Fruit fly (Drosophila melanogaster) whole organism, embryonic: Measurements from ENCODE around the gene Muted.

Experiments used
- CG10267 ChIP-seq: fragments of 200-800 bp; sonication (Bioruptor generic); optimal IDR thresholded peaks from 2 replicates; lab custom pipeline; 2018; ENCODE audit warnings: missing biosample characterization, mild to moderate bottlenecking, missing genetic modification characterization, moderate library complexity
- CG10274 ChIP-seq: fragments of 200-800 bp; sonication (Bioruptor generic); optimal IDR thresholded peaks from 3 replicates; lab custom pipeline; 2017; ENCODE audit warnings: missing biosample characterization, mild to moderate bottlenecking, missing genetic modification characterization
- CG13296 ChIP-seq: fragments of 200-800 bp; sonication (Bioruptor generic); optimal IDR thresholded peaks from 3 replicates; lab custom pipeline; 2018; ENCODE audit warnings: missing biosample characterization, mild to moderate bottlenecking, missing genetic modification characterization
- CG13775 ChIP-seq: fragments of 200-800 bp; sonication (Bioruptor generic); optimal IDR thresholded peaks from 3 replicates; lab custom pipeline; 2017; ENCODE audit warnings: missing biosample characterization, mild to moderate bottlenecking, missing genetic modification characterization
- CG15011 ChIP-seq: fragments of 200-800 bp; sonication (Bioruptor generic); optimal IDR thresholded peaks from 3 replicates; lab custom pipeline; 2018; ENCODE audit warnings: missing biosample characterization, mild to moderate bottlenecking, missing genetic modification characterization
- CG15269 ChIP-seq: fragments of 200-800 bp; sonication (Bioruptor generic); optimal IDR thresholded peaks from 2 replicates; lab custom pipeline; 2018; ENCODE audit warnings: missing biosample characterization, mild to moderate bottlenecking, missing genetic modification characterization, moderate library complexity
- CG2875 ChIP-seq: fragments of 200-800 bp; sonication (Bioruptor generic); optimal IDR thresholded peaks from 2 replicates; lab custom pipeline; 2017; ENCODE audit warnings: missing biosample characterization, mild to moderate bottlenecking, missing genetic modification characterization, missing genetic modification reagents
- CG30020 ChIP-seq: fragments of 200-800 bp; optimal IDR thresholded peaks from 2 replicates; lab custom pipeline; 2019; ENCODE audit warnings: missing biosample characterization, mild to moderate bottlenecking, missing genetic modification characterization, moderate library complexity
- CG30431 ChIP-seq: fragments of 200-800 bp; sonication (Bioruptor generic); optimal IDR thresholded peaks from 2 replicates; lab custom pipeline; 2017; ENCODE audit warnings: missing biosample characterization, missing genetic modification characterization
- CG3163 ChIP-seq: fragments of 200-800 bp; sonication (Bioruptor generic); optimal IDR thresholded peaks from 3 replicates; lab custom pipeline; 2016; ENCODE audit warnings: missing biosample characterization, missing genetic modification characterization
- CG33557 ChIP-seq: fragments of 200-800 bp; sonication (Bioruptor generic); optimal IDR thresholded peaks from 2 replicates; lab custom pipeline; 2019; ENCODE audit warnings: missing biosample characterization, mild to moderate bottlenecking, missing genetic modification characterization, moderate library complexity
- CG3726 ChIP-seq: fragments of 200-800 bp; sonication (Bioruptor generic); IDR thresholded peaks from 3 replicates; pipeline ENCODE4, ENCODE4 v1.3.6; 2022; ENCODE audit warnings: missing biosample characterization, missing genetic modification characterization
- CG6765 ChIP-seq: fragments of 200-800 bp; sonication (Bioruptor generic); optimal IDR thresholded peaks from 3 replicates; lab custom pipeline; 2017; ENCODE audit warnings: missing biosample characterization, mild to moderate bottlenecking, missing genetic modification characterization
- CG7839 ChIP-seq: fragments of 200-800 bp; sonication (Bioruptor generic); optimal IDR thresholded peaks from 3 replicates; lab custom pipeline; 2018; ENCODE audit warnings: missing biosample characterization, mild to moderate bottlenecking, missing genetic modification characterization, moderate library complexity
- CG7963 ChIP-seq: fragments of 200-800 bp; sonication (Bioruptor generic); IDR thresholded peaks from 3 replicates; pipeline ENCODE4 v1.3.6; 2022; ENCODE audit warnings: missing biosample characterization, missing genetic modification characterization; ENCODE audit not compliant: partially characterized antibody
- CG9727 ChIP-seq: fragments of 200-800 bp; sonication (Bioruptor generic); optimal IDR thresholded peaks from 3 replicates; lab custom pipeline; 2017; ENCODE audit warnings: missing biosample characterization, mild to moderate bottlenecking, missing genetic modification characterization
- Camta ChIP-seq: fragments of 200-800 bp; sonication (Bioruptor generic); optimal IDR thresholded peaks from 2 replicates; lab custom pipeline; 2016; ENCODE audit warnings: missing biosample characterization, missing genetic modification characterization
- CrebB ChIP-seq: fragments of 200-800 bp; sonication (Bioruptor generic); optimal IDR thresholded peaks from 3 replicates; lab custom pipeline; 2018; ENCODE audit warnings: missing biosample characterization, mild to moderate bottlenecking, missing genetic modification characterization
- Dref ChIP-seq: fragments of 200-800 bp; sonication (Bioruptor generic); IDR thresholded peaks from 2 replicates; pipeline ENCODE4 v1.3.6; 2022; ENCODE audit warnings: missing biosample characterization, missing genetic modification characterization
- E2f2 ChIP-seq: fragments of 200-800 bp; sonication (Bioruptor generic); IDR thresholded peaks from 2 replicates; pipeline ENCODE4 v1.3.6; 2022; ENCODE audit warnings: missing biosample characterization, missing genetic modification characterization
- Fer3 ChIP-seq: fragments of 200-800 bp; sonication (Bioruptor generic); optimal IDR thresholded peaks from 2 replicates; lab custom pipeline; 2018; ENCODE audit warnings: missing biosample characterization, mild to moderate bottlenecking, missing genetic modification characterization, moderate library complexity
- H15 ChIP-seq: fragments of 200-800 bp; sonication (Bioruptor generic); IDR thresholded peaks from 3 replicates; pipeline ENCODE4 v1.3.6; 2022; ENCODE audit warnings: missing biosample characterization, missing genetic modification characterization
- Oli ChIP-seq: fragments of 200-800 bp; sonication (Bioruptor generic); optimal IDR thresholded peaks from 2 replicates; lab custom pipeline; 2018; ENCODE audit warnings: missing biosample characterization, mild to moderate bottlenecking, missing genetic modification characterization, moderate library complexity
- TFAM ChIP-seq: fragments of 200-800 bp; sonication (Bioruptor generic); optimal IDR thresholded peaks from 2 replicates; lab custom pipeline; 2017; ENCODE audit warnings: missing biosample characterization, missing genetic modification characterization, inconsistent platforms
- abd-A ChIP-seq: fragments of 200-800 bp; sonication (Bioruptor generic); optimal IDR thresholded peaks from 3 replicates; lab custom pipeline; 2019; ENCODE audit warnings: missing biosample characterization, mild to moderate bottlenecking, missing genetic modification characterization, moderate library complexity
- chinmo ChIP-seq: fragments of 200-800 bp; sonication (Bioruptor generic); IDR thresholded peaks from 4 replicates; pipeline ENCODE4 v1.3.6; 2022; ENCODE audit warnings: missing biosample characterization, missing genetic modification characterization; ENCODE audit not compliant: partially characterized antibody
- chm ChIP-seq: fragments of 200-800 bp; sonication (Bioruptor generic); IDR thresholded peaks from 2 replicates; pipeline ENCODE4 v1.3.6; 2022; ENCODE audit warnings: missing biosample characterization, missing genetic modification characterization
- chn ChIP-seq: fragments of 200-800 bp; sonication (Bioruptor generic); optimal IDR thresholded peaks from 2 replicates; lab custom pipeline; 2016; ENCODE audit warnings: missing biosample characterization, missing genetic modification characterization
- danr ChIP-seq: fragments of 200-800 bp; sonication (Bioruptor generic); IDR thresholded peaks from 2 replicates; pipeline ENCODE4 v1.3.6; 2022; ENCODE audit warnings: missing biosample characterization, missing genetic modification characterization
- dmrt99B ChIP-seq: fragments of 200-800 bp; sonication (Bioruptor generic); optimal IDR thresholded peaks from 2 replicates; lab custom pipeline; 2018; ENCODE audit warnings: missing biosample characterization, mild to moderate bottlenecking, missing genetic modification characterization, moderate library complexity
- ewg ChIP-seq: fragments of 200-800 bp; sonication (Bioruptor generic); optimal IDR thresholded peaks from 3 replicates; lab custom pipeline; 2017; ENCODE audit warnings: mild to moderate bottlenecking, missing biosample characterization, missing genetic modification reagents, missing genetic modification characterization
- fd3F ChIP-seq: fragments of 200-800 bp; sonication (Bioruptor generic); optimal IDR thresholded peaks from 2 replicates; lab custom pipeline; 2018; ENCODE audit warnings: missing biosample characterization, mild to moderate bottlenecking, missing genetic modification characterization, moderate library complexity
- fd64A ChIP-seq: fragments of 200-800 bp; sonication (Bioruptor generic); optimal IDR thresholded peaks from 3 replicates; lab custom pipeline; 2018; ENCODE audit warnings: missing biosample characterization, mild to moderate bottlenecking, missing genetic modification characterization
- fru ChIP-seq: fragments of >200 bp; optimal IDR thresholded peaks from 2 replicates; lab custom pipeline; 2017
- grau ChIP-seq: fragments of 200-800 bp; optimal IDR thresholded peaks from 3 replicates; lab custom pipeline; 2019; ENCODE audit warnings: missing biosample characterization, mild to moderate bottlenecking, missing genetic modification characterization, moderate library complexity
- grn ChIP-seq: fragments of 200-800 bp; sonication (Bioruptor generic); optimal IDR thresholded peaks from 3 replicates; lab custom pipeline; 2017; ENCODE audit warnings: missing biosample characterization, missing genetic modification characterization
- gsb ChIP-seq: fragments of 200-800 bp; sonication (Bioruptor generic); IDR thresholded peaks from 2 replicates; pipeline ENCODE4 v1.3.6; 2022; ENCODE audit warnings: missing biosample characterization, missing genetic modification characterization
- hkb ChIP-seq, 2 experiments: fragments of 200-800 bp in 1 of 2; fragments of >200 bp in 1 of 2; sonication (Bioruptor generic) in 1 of 2; IDR thresholded peaks in 1 of 2; optimal IDR thresholded peaks in 1 of 2; 2 replicates each; pipeline versions ENCODE4 v1.3.6 to Lab custom; 2017 to 2022; ENCODE audit warnings: missing biosample characterization in 1 of 2, missing genetic modification characterization in 1 of 2
- klu ChIP-seq: fragments of 200-800 bp; sonication (Bioruptor generic); IDR thresholded peaks from 2 replicates; pipeline ENCODE4 v1.3.6; 2022; ENCODE audit warnings: missing biosample characterization, missing genetic modification characterization
- mirr ChIP-seq: fragments of 200-800 bp; sonication (Bioruptor generic); optimal IDR thresholded peaks from 3 replicates; lab custom pipeline; 2018; ENCODE audit warnings: missing biosample characterization, mild to moderate bottlenecking, missing genetic modification characterization
- odd ChIP-seq: fragments of 200-800 bp; sonication (Bioruptor generic); optimal IDR thresholded peaks from 2 replicates; lab custom pipeline; 2017; ENCODE audit warnings: missing biosample characterization, mild to moderate bottlenecking, missing genetic modification characterization
- otp ChIP-seq: fragments of 200-800 bp; sonication (Bioruptor generic); IDR thresholded peaks from 3 replicates; pipeline ENCODE4, ENCODE4 v1.3.6; 2022; ENCODE audit warnings: missing biosample characterization, missing genetic modification characterization
- ranshi ChIP-seq: fragments of 200-800 bp; sonication (Bioruptor generic); IDR thresholded peaks from 2 replicates; pipeline ENCODE4 v1.3.6; 2022; ENCODE audit warnings: missing biosample characterization, missing genetic modification characterization
- repo ChIP-seq: fragments of 200-800 bp; sonication (Bioruptor generic); optimal IDR thresholded peaks from 2 replicates; lab custom pipeline; 2016; ENCODE audit warnings: missing biosample characterization, missing genetic modification characterization
- tgo ChIP-seq: fragments of 200-800 bp; sonication (Bioruptor generic); IDR thresholded peaks from 3 replicates; pipeline ENCODE4 v1.3.6; 2022; ENCODE audit warnings: missing biosample characterization, missing genetic modification characterization
- tll ChIP-seq, 2 experiments: fragments of 200-800 bp in 1 of 2; fragments of >200 bp in 1 of 2; sonication (Bioruptor generic) in 1 of 2; optimal IDR thresholded peaks; 2 replicates each; lab custom pipeline; 2017 to 2019; ENCODE audit warnings: missing biosample characterization in 2 of 2, missing genetic modification characterization in 2 of 2, mild to moderate bottlenecking in 1 of 2, moderate library complexity in 1 of 2
- tna ChIP-seq: fragments of 200-800 bp; sonication (Bioruptor generic); IDR thresholded peaks from 2 replicates; pipeline ENCODE4 v1.3.6; 2022; ENCODE audit warnings: missing biosample characterization, missing genetic modification characterization; ENCODE audit not compliant: partially characterized antibody
- vfl ChIP-seq: fragments of 200-800 bp; sonication (Bioruptor generic); optimal IDR thresholded peaks from 2 replicates; lab custom pipeline; 2016; ENCODE audit warnings: missing biosample characterization, missing genetic modification characterization

Muted gene

DNA sequence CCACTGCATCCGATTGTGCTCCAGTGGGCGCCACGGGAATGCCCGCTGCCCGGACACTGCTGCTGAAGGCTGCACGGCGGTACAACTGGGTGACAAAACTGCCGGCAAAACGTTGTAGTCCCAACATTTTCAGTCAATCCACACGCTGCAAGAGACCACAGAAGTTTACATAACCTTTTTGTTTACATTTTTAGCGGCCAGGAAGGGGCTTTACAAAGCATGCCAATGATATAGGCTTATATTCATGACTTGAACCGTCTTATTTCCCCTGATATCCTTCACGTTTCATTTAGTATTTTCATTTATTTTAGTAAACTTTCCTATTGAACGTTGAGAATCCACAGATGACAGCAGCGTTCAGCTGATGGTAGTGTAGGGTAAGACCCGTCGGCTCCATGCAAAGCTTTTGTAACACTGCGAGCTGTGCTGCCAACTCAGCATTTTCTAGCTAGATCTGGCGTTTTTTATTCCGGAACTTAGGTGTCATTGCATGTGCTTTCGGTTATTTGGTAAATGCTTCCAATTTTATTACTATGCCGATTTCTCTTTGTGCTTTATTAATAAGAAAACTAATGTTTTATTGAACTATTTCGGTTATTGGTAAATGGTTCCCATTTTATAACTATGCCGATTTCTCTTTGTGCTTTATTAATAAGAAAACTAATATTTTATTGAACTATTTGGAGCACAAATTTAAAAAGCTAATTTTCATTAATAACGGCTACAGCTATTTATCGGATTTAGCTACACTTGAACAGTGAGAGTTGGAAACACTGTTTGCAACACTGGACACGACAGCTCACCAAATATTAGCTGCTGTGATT is 48.3 kb downstream of the Muted start, which contains the start of the genes CG13850 and lqfR (continued):
- TF ChIP-seq CG13296 (GFP tag; lab: Kevin White, UChicago) (peak; percentile 46), grn (no peak), tna (GFP tag; lab: Robert Waterston, UW) (no peak), otp (GFP tag; lab: Robert Waterston, UW) (no peak), ranshi (GFP tag; lab: Robert Waterston, UW) (no peak; the same call in 1 of the 2 replicates), CG33557 (peak; percentile 64), CG10274 (GFP tag; lab: Kevin White, UChicago) (peak; percentile 54), klu (GFP tag; lab: Robert Waterston, UW) (peak; percentile 72), CG3726 (no peak), CrebB (tag; lab: Kevin White, UChicago) (no peak), tgo (GFP tag; lab: Robert Waterston, UW) (peak; percentile 57; the same call in 2 of the 3 replicates), TFAM (GFP tag; lab: Kevin White, UChicago) (no peak), CG15269 (tag; lab: Kevin White, UChicago) (no peak), danr (no peak), CG6765 (peak; percentile 57), mirr (GFP tag; lab: Kevin White, UChicago) (no peak), CG7963 (GFP tag; lab: Robert Waterston, UW) (no peak), ewg (GFP tag; lab: Kevin White, UChicago) (peak; percentile 65), CG13775 (GFP tag; lab: Kevin White, UChicago) (peak; percentile 84), H15 (GFP tag; lab: Robert Waterston, UW) (no peak; the same call in 1 of the 3 replicates), E2f2 (GFP tag; lab: Robert Waterston, UW) (no peak), Oli (tag; lab: Kevin White, UChicago) (peak; percentile 66), CG10267 (tag; lab: Kevin White, UChicago) (peak; percentile 97), CG2875 (GFP tag; lab: Kevin White, UChicago) (peak; percentile 28), CG7839 (no peak), tll (GFP tag; optimal IDR thresholded peaks at IDR 0.05; lab: Kevin White, UChicago) (peak in 1 of 2 experiments; percentile 30), repo (GFP tag; lab: Kevin White, UChicago) (peak; percentile 70), Dref (GFP tag; lab: Robert Waterston, UW) (peak; percentile 36; the same call in 1 of the 2 replicates), chm (GFP tag; lab: Robert Waterston, UW) (no peak), fru (no peak), chinmo (no peak), Fer3 (tag; lab: Kevin White, UChicago) (peak; percentile 64), chn (peak; percentile 80), CG3163 (GFP tag; lab: Kevin White, UChicago) (peak; percentile 59), Camta (GFP tag; lab: Kevin White, UChicago) (peak; percentile 71), gsb (GFP tag; lab: Robert Waterston, UW) (no peak), CG15011 (GFP tag; lab: Kevin White, UChicago) (peak; percentile 58), dmrt99B (tag; lab: Kevin White, UChicago) (no peak), CG30431 (peak; percentile 60), vfl (GFP tag; lab: Kevin White, UChicago) (peak; percentile 73), odd (GFP tag; lab: Kevin White, UChicago) (peak; percentile 68), grau (tag; lab: Kevin White, UChicago) (peak; percentile 75), abd-A (tag; lab: Kevin White, UChicago) (no peak), CG30020 (tag; lab: Kevin White, UChicago) (peak; percentile 11), CG9727 (peak; percentile 77), fd3F (GFP tag; lab: Kevin White, UChicago) (peak; percentile 38), hkb (optimal IDR thresholded peaks at IDR 0.05; lab: Kevin White, UChicago) (peak; percentile 52), hkb (GFP tag; IDR thresholded peaks at IDR 0.05; lab: Robert Waterston, UW) (no peak), fd64A (no peak)
